Worm (Caenorhabditis elegans) whole organism, L3 larva: Measurements from ENCODE around the gene chhy-1.

ENCODE experiments used
- ama-1 ChIP-seq: fragments of 150-350 bp; optimal IDR thresholded peaks from 2 replicates; lab custom pipeline; 2018
- daf-12 ChIP-seq: fragments of 150-350 bp; optimal IDR thresholded peaks from 2 replicates; lab custom pipeline; 2014; ENCODE audit warnings: missing biosample characterization, missing genetic modification reagents, missing genetic modification characterization
- elt-2 ChIP-seq: sonication (generic microtip); optimal IDR thresholded peaks from 2 replicates; lab custom pipeline; 2016; ENCODE audit warnings: missing genetic modification reagents, mild to moderate bottlenecking, missing genetic modification characterization, missing compliant biosample characterization
- fkh-10 ChIP-seq: sonication (generic microtip); optimal IDR thresholded peaks from 2 replicates; lab custom pipeline; 2017; ENCODE audit warnings: missing biosample characterization, missing genetic modification reagents, missing genetic modification characterization
- nhr-12 ChIP-seq: fragments of 150-350 bp; optimal IDR thresholded peaks from 2 replicates; lab custom pipeline; 2014; ENCODE audit warnings: missing biosample characterization, missing genetic modification characterization
- nhr-237 ChIP-seq: fragments of 150-350 bp; optimal IDR thresholded peaks from 2 replicates; lab custom pipeline; 2014; ENCODE audit warnings: missing biosample characterization, missing genetic modification characterization
- pqm-1 ChIP-seq: fragments of 150-350 bp; optimal IDR thresholded peaks from 2 replicates; lab custom pipeline; 2017; ENCODE audit warnings: missing biosample characterization, missing genetic modification characterization, inconsistent platforms
- skn-1 ChIP-seq: fragments of 150-350 bp; optimal IDR thresholded peaks from 2 replicates; lab custom pipeline; 2014; ENCODE audit warnings: missing biosample characterization, missing genetic modification characterization
- snpc-4 ChIP-seq: fragments of 150-350 bp; optimal IDR thresholded peaks from 2 replicates; lab custom pipeline; 2014; ENCODE audit warnings: missing biosample characterization, missing genetic modification characterization
- tbx-2 ChIP-seq: sonication (generic microtip); optimal IDR thresholded peaks from 2 replicates; lab custom pipeline; 2016; ENCODE audit warnings: mild to moderate bottlenecking, missing genetic modification characterization, missing compliant biosample characterization
- unc-62 ChIP-seq: fragments of 150-350 bp; sonication (generic microtip); optimal IDR thresholded peaks from 4 replicates; lab custom pipeline; 2014; ENCODE audit warnings: missing biosample characterization, missing genetic modification reagents, missing genetic modification characterization
- zag-1 ChIP-seq: fragments of 150-350 bp; optimal IDR thresholded peaks from 2 replicates; lab custom pipeline; 2014; ENCODE audit warnings: missing biosample characterization, missing genetic modification characterization
- ztf-4 ChIP-seq: fragments of 150-350 bp; optimal IDR thresholded peaks from 2 replicates; lab custom pipeline; 2014; ENCODE audit warnings: missing biosample characterization, missing genetic modification characterization

DNA sequence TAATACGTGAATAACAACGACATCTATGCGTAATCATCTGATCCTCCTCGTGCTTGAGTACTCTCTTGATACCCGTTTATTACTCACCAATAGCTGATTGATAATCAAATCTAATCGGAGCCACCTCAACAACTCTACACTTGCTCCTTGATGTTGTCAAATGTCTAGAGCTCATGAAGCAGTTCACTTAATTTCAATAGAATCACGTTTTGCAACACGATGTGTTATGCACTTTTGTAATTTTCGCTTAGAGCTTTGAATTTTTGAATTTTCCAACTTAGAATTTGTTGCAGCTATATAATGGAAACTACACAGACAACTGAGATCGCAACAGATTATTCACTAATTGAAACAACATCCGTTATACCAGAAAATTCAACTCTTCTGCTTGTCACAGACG, 4.9 kb downstream of the chhy-1 start, which contains the start of gene T22C8.1:
- TF ChIP-seq daf-12 (tag; lab: Kevin White, UChicago): no peak
- TF ChIP-seq nhr-237 (tag; lab: Kevin White, UChicago): no peak
- no peak for TF ChIP-seq unc-62 (GFP tag; lab: Kevin White, UChicago)
- no peak for TF ChIP-seq skn-1
- no peak for TF ChIP-seq tbx-2 (tag; lab: Kevin White, UChicago)
- no peak for TF ChIP-seq snpc-4
- no peak for TF ChIP-seq ztf-4 (tag; lab: Kevin White, UChicago)
- no peak for TF ChIP-seq fkh-10
- no peak for TF ChIP-seq nhr-12 (tag; lab: Kevin White, UChicago)
- no peak for TF ChIP-seq elt-2 (tag; lab: Kevin White, UChicago)
- no peak for TF ChIP-seq ama-1 (lab: Kevin White, UChicago)
- TF ChIP-seq pqm-1 (tag; lab: Kevin White, UChicago): no peak
- no peak for TF ChIP-seq zag-1 (tag; lab: Kevin White, UChicago)
